Fruit fly (Drosophila melanogaster): ENCODE measurements around the gene ACXD.

Gene ACXD

DNA sequence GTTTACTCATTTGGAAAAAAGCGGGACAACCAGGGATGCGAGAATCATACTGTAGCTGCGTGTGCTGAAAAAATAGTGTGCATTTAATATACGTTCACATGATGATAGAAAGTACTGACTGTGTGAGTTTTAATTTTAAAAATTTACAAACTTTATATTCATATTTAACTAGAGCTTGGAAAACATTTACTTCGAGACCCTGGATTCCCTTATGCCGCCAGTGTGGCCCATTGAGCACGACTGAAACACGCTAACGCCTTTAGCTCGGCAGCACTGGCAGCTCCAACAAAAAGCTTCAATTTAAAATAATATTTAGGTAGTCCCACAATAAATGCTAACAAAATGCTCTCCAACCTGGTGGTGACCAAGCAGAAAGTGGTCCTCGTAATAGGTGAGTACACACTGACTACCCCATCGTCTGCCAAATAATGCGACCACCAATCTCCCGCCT, 20.0 kb downstream of the ACXD start, which contains the start of the genes CG1275 and Elp5:
CG1275 (minus strand) TSS at position 12 of the 451 bp plus-strand sequence.
Elp5 (plus strand) TSS at position 45 of the 451 bp plus-strand sequence.
- no peak for TF ChIP-seq fru (optimal IDR thresholded peaks at IDR 0.05)
- TF ChIP-seq CG6854 (GFP tag; optimal IDR thresholded peaks at IDR 0.05): peak; percentile 88
- peak; percentile 98 for TF ChIP-seq Ssrp (tag; optimal IDR thresholded peaks at IDR 0.05)
- TF ChIP-seq ci (GFP tag; IDR thresholded peaks at IDR 0.05): peak; percentile 100
- peak; percentile 94 for TF ChIP-seq ERR (GFP tag; optimal IDR thresholded peaks at IDR 0.05)
- TF ChIP-seq zen (tag; optimal IDR thresholded peaks at IDR 0.05): peak; percentile 93
- peak; percentile 100 for TF ChIP-seq CG3847 (GFP tag; IDR thresholded peaks at IDR 0.05)
- TF ChIP-seq CG15696 (tag; optimal IDR thresholded peaks at IDR 0.05): peak; percentile 93
- TF ChIP-seq CG7372 (GFP tag; IDR thresholded peaks at IDR 0.05): peak; percentile 100
- TF ChIP-seq Dll (GFP tag; IDR thresholded peaks at IDR 0.05; ENCODE audit: partially characterized antibody): 0 out of 4 replicates have a peak, but pooled peaks have one; percentile 29
- no peak for TF ChIP-seq CG17568 (GFP tag; optimal IDR thresholded peaks at IDR 0.05)
- TF ChIP-seq CG6689 (GFP tag; IDR thresholded peaks at IDR 0.05): peak; percentile 99
- peak; percentile 98 for TF ChIP-seq vfl (GFP tag; optimal IDR thresholded peaks at IDR 0.05)
- TF ChIP-seq HmgD (GFP tag; optimal IDR thresholded peaks at IDR 0.05): peak; percentile 86
- TF ChIP-seq CG31388 (GFP tag; optimal IDR thresholded peaks at IDR 0.05): peak; percentile 88
- peak; percentile 94 for TF ChIP-seq CG5245 (GFP tag; optimal IDR thresholded peaks at IDR 0.05)
- TF ChIP-seq br (optimal IDR thresholded peaks at IDR 0.05): no peak
- peak; percentile 96 for TF ChIP-seq Atf3 (GFP tag; optimal IDR thresholded peaks at IDR 0.05)
- peak; percentile 92 for TF ChIP-seq CG3838 (GFP tag; optimal IDR thresholded peaks at IDR 0.05)
- peak; percentile 97 for TF ChIP-seq Gsc (GFP tag; IDR thresholded peaks at IDR 0.05)
- peak; percentile 99 for TF ChIP-seq CG17612 (GFP tag; IDR thresholded peaks at IDR 0.05)
- peak; percentile 94 for TF ChIP-seq gcm2 (GFP tag; optimal IDR thresholded peaks at IDR 0.05)
- TF ChIP-seq crp (GFP tag; optimal IDR thresholded peaks at IDR 0.05): peak in 1 of 2 experiments; percentile 71
- peak; percentile 99 for TF ChIP-seq sob (GFP tag; IDR thresholded peaks at IDR 0.05)
- peak; percentile 94 for TF ChIP-seq Hand (GFP tag; optimal IDR thresholded peaks at IDR 0.05)
- peak; percentile 88 for TF ChIP-seq sqz (GFP tag; optimal IDR thresholded peaks at IDR 0.05)
- peak; percentile 99 for TF ChIP-seq row (GFP tag; IDR thresholded peaks at IDR 0.05)
- TF ChIP-seq danr (GFP tag; IDR thresholded peaks at IDR 0.05): peak; percentile 99
- TF ChIP-seq Camta (GFP tag; optimal IDR thresholded peaks at IDR 0.05): peak; percentile 95
- peak; percentile 100 for TF ChIP-seq tgo (GFP tag; IDR thresholded peaks at IDR 0.05)
- peak; percentile 95 for TF ChIP-seq CG13123 (GFP tag; optimal IDR thresholded peaks at IDR 0.05)
- peak; percentile 97 for TF ChIP-seq CG17912 (GFP tag; optimal IDR thresholded peaks at IDR 0.05)
- TF ChIP-seq cwo (GFP tag; optimal IDR thresholded peaks at IDR 0.05): peak; percentile 93
- peak; percentile 95 for TF ChIP-seq twi (tag; optimal IDR thresholded peaks at IDR 0.05)
- peak; percentile 99 for TF ChIP-seq gce (GFP tag; IDR thresholded peaks at IDR 0.05)
- peak; percentile 98 for TF ChIP-seq Lim3 (GFP tag; IDR thresholded peaks at IDR 0.05)
- TF ChIP-seq CG14441 (GFP tag; IDR thresholded peaks at IDR 0.05): peak; percentile 100
- TF ChIP-seq CG17802 (tag; optimal IDR thresholded peaks at IDR 0.05): peak; percentile 91
- peak; percentile 98 for TF ChIP-seq schlank (tag; optimal IDR thresholded peaks at IDR 0.05)
- peak; percentile 100 for TF ChIP-seq Rfx (GFP tag; IDR thresholded peaks at IDR 0.05)
- TF ChIP-seq dan (GFP tag; IDR thresholded peaks at IDR 0.05): peak; percentile 92
- TF ChIP-seq HLH3B (GFP tag; IDR thresholded peaks at IDR 0.05): peak; percentile 100
- TF ChIP-seq H15 (GFP tag; IDR thresholded peaks at IDR 0.05): peak; percentile 99
- TF ChIP-seq Neu2 (GFP tag; optimal IDR thresholded peaks at IDR 0.05; ENCODE audit: borderline replicate concordance): peak; percentile 87
- peak; percentile 99 for TF ChIP-seq Taf1 (GFP tag; IDR thresholded peaks at IDR 0.05)
- TF ChIP-seq Optix (GFP tag; IDR thresholded peaks at IDR 0.05): peak; percentile 99
- peak; percentile 99 for TF ChIP-seq Nf-YA (GFP tag; IDR thresholded peaks at IDR 0.05)
- peak; percentile 99 for TF ChIP-seq cas (GFP tag; IDR thresholded peaks at IDR 0.05)
- TF ChIP-seq jigr1 (GFP tag; IDR thresholded peaks at IDR 0.05): peak; percentile 98
- peak; percentile 100 for TF ChIP-seq CG34422 (GFP tag; IDR thresholded peaks at IDR 0.05)
- peak; percentile 99 for TF ChIP-seq CG12659 (GFP tag; optimal IDR thresholded peaks at IDR 0.05)
- no peak for TF ChIP-seq CG1832 (GFP tag; optimal IDR thresholded peaks at IDR 0.05)
- peak; percentile 97 for TF ChIP-seq Mad (GFP tag; optimal IDR thresholded peaks at IDR 0.05)
